Fruit fly (Drosophila melanogaster): Measurements from ENCODE around the gene Rcd-1.
A peak's percentile ranks its signal among the peaks of the same experiment; 100 is the strongest.

Rcd-1 gene

dm6 chrX:19638328-19638940, at the start of gene Rcd-1 (continued):
- no peak for TF ChIP-seq CG34376 (GFP tag; optimal IDR thresholded peaks at IDR 0.05)
- no peak for TF ChIP-seq CG5180 (GFP tag; optimal IDR thresholded peaks at IDR 0.05)
- TF ChIP-seq ac (GFP tag; optimal IDR thresholded peaks at IDR 0.05): no peak
- TF ChIP-seq CG10431 (GFP tag; optimal IDR thresholded peaks at IDR 0.05): peak; percentile 52
- TF ChIP-seq repo (GFP tag; optimal IDR thresholded peaks at IDR 0.05): no peak
- TF ChIP-seq Dll (GFP tag; IDR thresholded peaks at IDR 0.05; ENCODE audit: partially characterized antibody): no peak
- TF ChIP-seq sima (GFP tag; optimal IDR thresholded peaks at IDR 0.05): no peak
- no peak for TF ChIP-seq maf-S (GFP tag; optimal IDR thresholded peaks at IDR 0.05)
- TF ChIP-seq CG17186 (GFP tag; optimal IDR thresholded peaks at IDR 0.05): peak; percentile 59
- TF ChIP-seq zfh1 (GFP tag; IDR thresholded peaks at IDR 0.05): no peak
- TF ChIP-seq NK7.1 (GFP tag; optimal IDR thresholded peaks at IDR 0.05): no peak
- no peak for TF ChIP-seq CG13123 (GFP tag; optimal IDR thresholded peaks at IDR 0.05)
- TF ChIP-seq Awh (GFP tag; IDR thresholded peaks at IDR 0.05): no peak
- no peak for TF ChIP-seq NC2α (GFP tag; optimal IDR thresholded peaks at IDR 0.05)
- TF ChIP-seq ci (GFP tag; IDR thresholded peaks at IDR 0.05): no peak
- TF ChIP-seq gcm2 (GFP tag; optimal IDR thresholded peaks at IDR 0.05): no peak
- no peak for TF ChIP-seq ssp (GFP tag; IDR thresholded peaks at IDR 0.05)
- TF ChIP-seq Aef1 (GFP tag; IDR thresholded peaks at IDR 0.05): no peak
- TF ChIP-seq fu2 (GFP tag; optimal IDR thresholded peaks at IDR 0.05): no peak
- TF ChIP-seq CG1603 (tag; optimal IDR thresholded peaks at IDR 0.05): peak; percentile 68
- TF ChIP-seq CG10565 (GFP tag; optimal IDR thresholded peaks at IDR 0.05): no peak
- TF ChIP-seq PHDP (tag; optimal IDR thresholded peaks at IDR 0.05): no peak
- no peak for TF ChIP-seq so (GFP tag; IDR thresholded peaks at IDR 0.05)
- no peak for TF ChIP-seq CG13624 (GFP tag; optimal IDR thresholded peaks at IDR 0.05)
- no peak for TF ChIP-seq sisA (GFP tag; IDR thresholded peaks at IDR 0.05)
- TF ChIP-seq Hand (GFP tag; optimal IDR thresholded peaks at IDR 0.05): no peak
- TF ChIP-seq CG18764 (GFP tag; optimal IDR thresholded peaks at IDR 0.05): no peak
- no peak for TF ChIP-seq nerfin-1 (tag; optimal IDR thresholded peaks at IDR 0.05)
- TF ChIP-seq yki (optimal IDR thresholded peaks at IDR 0.05): no peak
- no peak for TF ChIP-seq CG1647 (GFP tag; optimal IDR thresholded peaks at IDR 0.05)
- peak; percentile 11 for TF ChIP-seq nom (GFP tag; optimal IDR thresholded peaks at IDR 0.05)
- TF ChIP-seq fd96Cb (tag; optimal IDR thresholded peaks at IDR 0.05): no peak
- TF ChIP-seq CG10366 (GFP tag; IDR thresholded peaks at IDR 0.05): no peak
- no peak for TF ChIP-seq gro (GFP tag; optimal IDR thresholded peaks at IDR 0.05)
- peak; percentile 34; the same call in 1 of the 2 replicates for TF ChIP-seq Rfx (GFP tag; IDR thresholded peaks at IDR 0.05)
- no peak for TF ChIP-seq CG4820 (GFP tag; optimal IDR thresholded peaks at IDR 0.05)
- TF ChIP-seq Ada2b (GFP tag; IDR thresholded peaks at IDR 0.05): no peak
- TF ChIP-seq fd3F (GFP tag; optimal IDR thresholded peaks at IDR 0.05): no peak
- TF ChIP-seq CG2875 (GFP tag; optimal IDR thresholded peaks at IDR 0.05): no peak
- peak; percentile 28 for TF ChIP-seq CG12659 (GFP tag; optimal IDR thresholded peaks at IDR 0.05)
- TF ChIP-seq Elba2 (GFP tag; optimal IDR thresholded peaks at IDR 0.05): no peak
- no peak for TF ChIP-seq CG7745 (tag; optimal IDR thresholded peaks at IDR 0.05)
- TF ChIP-seq inv (GFP tag; IDR thresholded peaks at IDR 0.05; ENCODE audit: partially characterized antibody): no peak
- TF ChIP-seq CG11247 (GFP tag; IDR thresholded peaks at IDR 0.05): no peak
- no peak for TF ChIP-seq CG1233 (GFP tag; optimal IDR thresholded peaks at IDR 0.05)
- no peak for TF ChIP-seq Mrtf (GFP tag; IDR thresholded peaks at IDR 0.05)
- TF ChIP-seq Dek (tag; optimal IDR thresholded peaks at IDR 0.05): no peak
- no peak for TF ChIP-seq hb (GFP tag; IDR thresholded peaks at IDR 0.05; ENCODE audit: partially characterized antibody)
- no peak for TF ChIP-seq bab2 (GFP tag; optimal IDR thresholded peaks at IDR 0.05)
- TF ChIP-seq CG14710 (tag; optimal IDR thresholded peaks at IDR 0.05): peak; percentile 44
- no peak for TF ChIP-seq ERR (GFP tag; optimal IDR thresholded peaks at IDR 0.05)
- no peak for TF ChIP-seq jumu (GFP tag; optimal IDR thresholded peaks at IDR 0.05)

Measured in whole organism, embryonic.